Worm (Caenorhabditis elegans) whole organism, L1 larva: ENCODE measurements around the gene ZK402.5.

Experiments
- aly-2 ChIP-seq: fragments of 150-350 bp; optimal IDR thresholded peaks from 2 replicates; lab custom pipeline; 2014; ENCODE audit warnings: missing biosample characterization, missing genetic modification characterization
- efl-1 ChIP-seq, 4 experiments: fragments of 150-350 bp; optimal IDR thresholded peaks in 3 of 4; peaks in 1 of 4; 1 replicate in 1 of 4; 2 replicates in 3 of 4; lab custom pipeline; 2014; ENCODE audit warnings: missing biosample characterization in 2 of 4, missing genetic modification characterization in 2 of 4, missing genetic modification reagents in 2 of 4
- elt-3 ChIP-seq, 6 experiments: fragments of 150-350 bp in 1 of 6; sonication (generic microtip); optimal IDR thresholded peaks; 2 replicates each; lab custom pipeline; 2017 to 2018; ENCODE audit warnings: missing biosample characterization in 6 of 6, missing genetic modification characterization in 6 of 6, inconsistent platforms in 1 of 6
- lin-13 ChIP-seq: fragments of 150-350 bp; optimal IDR thresholded peaks from 2 replicates; lab custom pipeline; 2014; ENCODE audit warnings: missing biosample characterization, missing genetic modification reagents, missing genetic modification characterization
- lin-35 ChIP-seq, 2 experiments: fragments of 150-350 bp; optimal IDR thresholded peaks; 2 replicates each; lab custom pipeline; 2014; ENCODE audit warnings: missing biosample characterization in 2 of 2, missing genetic modification characterization in 2 of 2, missing genetic modification reagents in 2 of 2
- lin-39 ChIP-seq: fragments of 150-350 bp; optimal IDR thresholded peaks from 2 replicates; lab custom pipeline; 2014; ENCODE audit warnings: missing biosample characterization, missing genetic modification reagents, missing genetic modification characterization
- mep-1 ChIP-seq: fragments of 150-350 bp; optimal IDR thresholded peaks from 2 replicates; lab custom pipeline; 2014; ENCODE audit warnings: missing biosample characterization, missing genetic modification characterization
- nhr-11 ChIP-seq: fragments of 150-350 bp; optimal IDR thresholded peaks from 2 replicates; lab custom pipeline; 2014; ENCODE audit warnings: missing biosample characterization, missing genetic modification characterization
- nhr-20 ChIP-seq: sonication (generic microtip); optimal IDR thresholded peaks from 2 replicates; lab custom pipeline; 2016; ENCODE audit warnings: mild to moderate bottlenecking, missing genetic modification characterization, missing compliant biosample characterization
- nhr-237 ChIP-seq: fragments of 150-350 bp; optimal IDR thresholded peaks from 2 replicates; lab custom pipeline; 2014; ENCODE audit warnings: missing biosample characterization, missing genetic modification characterization
- nhr-28 ChIP-seq: fragments of 150-350 bp; optimal IDR thresholded peaks from 2 replicates; lab custom pipeline; 2014; ENCODE audit warnings: missing biosample characterization, missing genetic modification characterization
- nhr-47 ChIP-seq: sonication (generic microtip); optimal IDR thresholded peaks from 2 replicates; lab custom pipeline; 2016; ENCODE audit warnings: mild to moderate bottlenecking, missing genetic modification characterization, moderate library complexity, missing compliant biosample characterization
- snpc-4 ChIP-seq: fragments of 150-350 bp; optimal IDR thresholded peaks from 2 replicates; lab custom pipeline; 2014; ENCODE audit warnings: missing biosample characterization, missing genetic modification characterization

DNA sequence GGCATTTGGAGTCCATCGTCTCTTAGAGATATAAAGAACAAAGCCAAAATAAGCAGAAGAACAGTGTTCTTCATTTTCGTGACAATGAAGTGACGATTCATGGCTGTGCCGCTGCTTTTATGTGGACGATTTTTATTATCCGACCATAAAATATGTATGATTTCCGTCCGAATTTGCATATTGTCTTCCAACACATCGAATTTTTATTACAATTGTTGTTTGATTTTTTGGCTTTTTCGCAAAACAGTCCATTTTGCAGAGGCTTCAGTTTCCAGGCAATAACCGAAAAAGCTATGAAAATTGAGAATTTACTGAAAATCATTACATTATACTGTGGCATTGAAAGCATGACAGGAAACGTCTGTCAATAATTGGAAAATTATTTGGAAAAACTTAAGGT, 16.6 kb downstream of the ZK402.5 start, which contains the start of gene F56C3.8:
- no peak for TF ChIP-seq lin-13 (GFP tag; lab: Kevin White, UChicago)
- no peak for TF ChIP-seq nhr-20 (tag; lab: Kevin White, UChicago)
- TF ChIP-seq nhr-11 (tag; lab: Kevin White, UChicago) = no peak
- no peak for TF ChIP-seq efl-1 (optimal IDR thresholded peaks at IDR 0.05; lab: Kevin White, UChicago)
- TF ChIP-seq efl-1 (GFP tag; optimal IDR thresholded peaks at IDR 0.05 in 1 of 2; lab: Kevin White, UChicago) = no peak
- no peak for TF ChIP-seq lin-35 (GFP tag; optimal IDR thresholded peaks at IDR 0.05; lab: Kevin White, UChicago)
- TF ChIP-seq snpc-4 (tag; lab: Kevin White, UChicago) = no peak
- TF ChIP-seq aly-2 (tag; lab: Kevin White, UChicago) = no peak
- no peak for TF ChIP-seq lin-39 (tag; lab: Kevin White, UChicago)
- no peak for TF ChIP-seq nhr-28
- TF ChIP-seq nhr-47 = no peak
- no peak for TF ChIP-seq nhr-237 (tag; lab: Kevin White, UChicago)
- no peak for TF ChIP-seq elt-3 (tag; optimal IDR thresholded peaks at IDR 0.05; lab: Kevin White, UChicago)
- no peak for TF ChIP-seq mep-1 (tag; lab: Kevin White, UChicago)
